Fruit fly (Drosophila melanogaster) whole organism: ENCODE measurements around the gene CG43638.
A peak's percentile ranks its signal among the peaks of the same experiment; 100 is the strongest.

Experiments used
- CG8478 ChIP-seq: fragments of >200 bp; optimal IDR thresholded peaks from 2 replicates; lab custom pipeline; 2018; ENCODE audit warnings: inconsistent platforms
- Dll ChIP-seq: fragments of >200 bp; optimal IDR thresholded peaks from 2 replicates; lab custom pipeline; 2017
- EcR ChIP-seq, 2 experiments: fragments of >200 bp; optimal IDR thresholded peaks; 2 replicates each; lab custom pipeline; 2017; ENCODE audit warnings: missing biosample characterization in 2 of 2, missing genetic modification characterization in 2 of 2, missing genetic modification reagents in 2 of 2
- pan ChIP-seq: fragments of >200 bp; optimal IDR thresholded peaks from 2 replicates; lab custom pipeline; 2017
- psq ChIP-seq: fragments of >200 bp; optimal IDR thresholded peaks from 2 replicates; lab custom pipeline; 2017
- usp ChIP-seq: fragments of >200 bp; optimal IDR thresholded peaks from 2 replicates; lab custom pipeline; 2017; ENCODE audit warnings: missing biosample characterization, missing genetic modification characterization, mixed read lengths

CG43638 gene

dm6 chr3L:12050629-12051028 lies 6.2 kb downstream of the CG43638 start:
- TF ChIP-seq pan (lab: Kevin White, UChicago), result no peak
- TF ChIP-seq Dll (lab: Kevin White, UChicago), result no peak
- no peak for TF ChIP-seq usp (GFP tag; lab: Kevin White, UChicago)
- TF ChIP-seq CG8478 (lab: Kevin White, UChicago), result no peak
- TF ChIP-seq EcR (GFP tag; optimal IDR thresholded peaks at IDR 0.05; lab: Kevin White, UChicago), result no peak
- no peak for TF ChIP-seq psq

- TF ChIP-seq CG8478 (lab: Kevin White, UChicago) (no peak), Dll (lab: Kevin White, UChicago) (no peak), usp (GFP tag; lab: Kevin White, UChicago) (no peak), pan (lab: Kevin White, UChicago) (no peak), EcR (GFP tag; optimal IDR thresholded peaks at IDR 0.05; lab: Kevin White, UChicago) (no peak), psq (no peak)
Observed at dm6 chr3L:12053695-12054094, 9.3 kb downstream of the CG43638 start.

dm6 chr3L:12056286-12057178 lies 12.2 kb downstream of the CG43638 start:
- peak; percentile 69 for TF ChIP-seq pan (lab: Kevin White, UChicago)
- no peak for TF ChIP-seq EcR (GFP tag; optimal IDR thresholded peaks at IDR 0.05; lab: Kevin White, UChicago)
- peak; percentile 60 for TF ChIP-seq Dll (lab: Kevin White, UChicago)

- TF ChIP-seq Dll (lab: Kevin White, UChicago) (no peak), pan (lab: Kevin White, UChicago) (no peak), CG8478 (lab: Kevin White, UChicago) (no peak), EcR (GFP tag; optimal IDR thresholded peaks at IDR 0.05; lab: Kevin White, UChicago) (no peak), psq (no peak)
Observed at dm6 chr3L:12057585-12057984, 13.2 kb downstream of the CG43638 start.

- TF ChIP-seq EcR (GFP tag; optimal IDR thresholded peaks at IDR 0.05; lab: Kevin White, UChicago), result no peak
- no peak for TF ChIP-seq psq
- TF ChIP-seq pan (lab: Kevin White, UChicago), result no peak
- no peak for TF ChIP-seq CG8478 (lab: Kevin White, UChicago)
Observed at dm6 chr3L:12058293-12058842, 14.0 kb downstream of the CG43638 start.

dm6 chr3L:12060101-12060500 lies 15.7 kb downstream of the CG43638 start:
- no peak for TF ChIP-seq usp (GFP tag; lab: Kevin White, UChicago)

- no peak for TF ChIP-seq CG8478 (lab: Kevin White, UChicago)
Observed at dm6 chr3L:12062219-12062618, 17.8 kb downstream of the CG43638 start.

dm6 chr3L:12062788-12063218 lies 18.4 kb downstream of the CG43638 start:
- no peak for TF ChIP-seq Dll (lab: Kevin White, UChicago)
- peak in 1 of 2 experiments; percentile 97 for TF ChIP-seq EcR (GFP tag; optimal IDR thresholded peaks at IDR 0.05; lab: Kevin White, UChicago)

- TF ChIP-seq EcR (GFP tag; optimal IDR thresholded peaks at IDR 0.05; lab: Kevin White, UChicago) (peak in 1 of 2 experiments; percentile 68), CG8478 (lab: Kevin White, UChicago) (no peak)
Observed at dm6 chr3L:12063442-12064080, 19.2 kb downstream of the CG43638 start.

- TF ChIP-seq usp (GFP tag; lab: Kevin White, UChicago) (no peak), pan (lab: Kevin White, UChicago) (no peak), CG8478 (lab: Kevin White, UChicago) (no peak), psq (no peak)
Observed at dm6 chr3L:12064759-12065158, 20.4 kb downstream of the CG43638 start, which contains the start of gene rols. Gene rols, minus strand, starts transcription at chr3L:12064859.

- no peak for TF ChIP-seq Dll (lab: Kevin White, UChicago)
- no peak for TF ChIP-seq psq
- TF ChIP-seq pan (lab: Kevin White, UChicago), result no peak
- TF ChIP-seq CG8478 (lab: Kevin White, UChicago), result no peak
- TF ChIP-seq usp (GFP tag; lab: Kevin White, UChicago), result no peak
- no peak for TF ChIP-seq EcR (GFP tag; optimal IDR thresholded peaks at IDR 0.05; lab: Kevin White, UChicago)
Observed at dm6 chr3L:12066699-12067287, 22.4 kb downstream of the CG43638 start.

- no peak for TF ChIP-seq Dll (lab: Kevin White, UChicago)
- TF ChIP-seq EcR (GFP tag; optimal IDR thresholded peaks at IDR 0.05; lab: Kevin White, UChicago), result peak in 1 of 2 experiments; percentile 44
Observed at dm6 chr3L:12072388-12072787, 28.0 kb downstream of the CG43638 start.
